Worm (Caenorhabditis elegans) whole organism, L1 larva: ENCODE data around the gene cest-9.1.

Source experiments
- C16A3.4 ChIP-seq: fragments of 150-350 bp; optimal IDR thresholded peaks from 2 replicates; lab custom pipeline; 2014; ENCODE audit warnings: missing biosample characterization, missing genetic modification characterization
- F16B12.6 ChIP-seq: fragments of 150-350 bp; optimal IDR thresholded peaks from 2 replicates; lab custom pipeline; 2014; ENCODE audit warnings: missing biosample characterization, missing genetic modification characterization
- aha-1 ChIP-seq: fragments of 150-350 bp; optimal IDR thresholded peaks from 2 replicates; lab custom pipeline; 2014; ENCODE audit warnings: missing biosample characterization, missing genetic modification characterization
- blmp-1 ChIP-seq: fragments of 150-350 bp; optimal IDR thresholded peaks from 2 replicates; lab custom pipeline; 2014; ENCODE audit warnings: missing biosample characterization, missing genetic modification characterization
- ceh-8 ChIP-seq: fragments of 200-800 bp; sonication (Bioruptor generic); optimal IDR thresholded peaks from 2 replicates; lab custom pipeline; 2018; ENCODE audit warnings: mild to moderate bottlenecking, missing genetic modification characterization, moderate library complexity, missing compliant biosample characterization
- ceh-88 ChIP-seq: fragments of 200-800 bp; sonication (Bioruptor generic); IDR thresholded peaks from 2 replicates; pipeline ENCODE4 v1.3.6; 2022; ENCODE audit warnings: missing genetic modification characterization, missing compliant biosample characterization
- ceh-90 ChIP-seq: sonication (generic microtip); optimal IDR thresholded peaks from 2 replicates; lab custom pipeline; 2016; ENCODE audit warnings: missing genetic modification characterization, missing compliant biosample characterization
- ces-1 ChIP-seq: fragments of 150-350 bp; optimal IDR thresholded peaks from 2 replicates; lab custom pipeline; 2014; ENCODE audit warnings: missing biosample characterization, missing genetic modification reagents, missing genetic modification characterization
- dpl-1 ChIP-seq, 3 experiments: fragments of 150-350 bp in 2 of 3; sonication (generic microtip) in 1 of 3; optimal IDR thresholded peaks; 2 replicates each; lab custom pipeline; 2014 to 2017; ENCODE audit warnings: missing biosample characterization in 3 of 3, missing genetic modification characterization in 3 of 3, missing genetic modification reagents in 3 of 3
- dsc-1 ChIP-seq: sonication (generic microtip); optimal IDR thresholded peaks from 2 replicates; lab custom pipeline; 2016; ENCODE audit warnings: mild to moderate bottlenecking, missing genetic modification characterization, missing compliant biosample characterization
- efl-1 ChIP-seq, 4 experiments: fragments of 150-350 bp; optimal IDR thresholded peaks in 3 of 4; peaks in 1 of 4; 1 replicate in 1 of 4; 2 replicates in 3 of 4; lab custom pipeline; 2014; ENCODE audit warnings: missing biosample characterization in 2 of 4, missing genetic modification characterization in 2 of 4, missing genetic modification reagents in 2 of 4
- efl-3 ChIP-seq: fragments of 200-800 bp; sonication (Bioruptor generic); optimal IDR thresholded peaks from 2 replicates; lab custom pipeline; 2018; ENCODE audit warnings: mild to moderate bottlenecking, missing genetic modification characterization, missing compliant biosample characterization
- egl-27 ChIP-seq, 2 experiments: fragments of 150-350 bp in 1 of 2; sonication (generic microtip); optimal IDR thresholded peaks; 3 replicates each; lab custom pipeline; 2017 to 2018; ENCODE audit warnings: missing biosample characterization in 2 of 2, missing genetic modification characterization in 2 of 2, missing genetic modification reagents in 2 of 2
- elt-2 ChIP-seq: sonication (generic microtip); optimal IDR thresholded peaks from 2 replicates; lab custom pipeline; 2016; ENCODE audit warnings: missing genetic modification characterization, mild to moderate bottlenecking, inconsistent platforms, missing compliant biosample characterization, missing genetic modification reagents
- fkh-10 ChIP-seq: sonication (generic microtip); optimal IDR thresholded peaks from 2 replicates; lab custom pipeline; 2017; ENCODE audit warnings: missing biosample characterization, missing genetic modification reagents, missing genetic modification characterization
- fkh-4 ChIP-seq: sonication (generic microtip); optimal IDR thresholded peaks from 2 replicates; lab custom pipeline; 2016; ENCODE audit warnings: missing compliant biosample characterization, missing genetic modification characterization, borderline replicate concordance
- hlh-4 ChIP-seq: sonication (generic microtip); optimal IDR thresholded peaks from 2 replicates; lab custom pipeline; 2016; ENCODE audit warnings: mild to moderate bottlenecking, missing genetic modification characterization, missing compliant biosample characterization
- hpl-2 ChIP-seq: fragments of 150-350 bp; optimal IDR thresholded peaks from 2 replicates; lab custom pipeline; 2014; ENCODE audit warnings: missing biosample characterization, missing genetic modification reagents, missing genetic modification characterization
- isw-1 ChIP-seq: fragments of 200-800 bp; sonication (Bioruptor generic); IDR thresholded peaks from 2 replicates; pipeline ENCODE4 v1.3.6; 2022; ENCODE audit warnings: missing genetic modification characterization, missing compliant biosample characterization
- jun-1 ChIP-seq: fragments of 150-350 bp; optimal IDR thresholded peaks from 2 replicates; lab custom pipeline; 2014; ENCODE audit warnings: missing biosample characterization, missing genetic modification reagents, missing genetic modification characterization
- lin-13 ChIP-seq: fragments of 150-350 bp; optimal IDR thresholded peaks from 2 replicates; lab custom pipeline; 2014; ENCODE audit warnings: missing biosample characterization, missing genetic modification reagents, missing genetic modification characterization
- lin-14 ChIP-seq: fragments of 200-800 bp; sonication (Bioruptor generic); optimal IDR thresholded peaks from 2 replicates; lab custom pipeline; 2018; ENCODE audit warnings: mild to moderate bottlenecking, missing genetic modification characterization, moderate library complexity, missing compliant biosample characterization
- lin-15B ChIP-seq: fragments of 150-350 bp; sonication (generic microtip); optimal IDR thresholded peaks from 3 replicates; lab custom pipeline; 2014; ENCODE audit warnings: missing biosample characterization, missing genetic modification characterization
- lin-39 ChIP-seq: fragments of 150-350 bp; optimal IDR thresholded peaks from 2 replicates; lab custom pipeline; 2014; ENCODE audit warnings: missing biosample characterization, missing genetic modification reagents, missing genetic modification characterization
- lir-3 ChIP-seq: sonication (generic microtip); optimal IDR thresholded peaks from 2 replicates; lab custom pipeline; 2016; ENCODE audit warnings: mild to moderate bottlenecking, missing genetic modification characterization, moderate library complexity, missing compliant biosample characterization; ENCODE audit not compliant: poor library complexity
- lsy-2 ChIP-seq, 2 experiments: fragments of 150-350 bp; optimal IDR thresholded peaks; 2 replicates each; lab custom pipeline; 2014; ENCODE audit warnings: missing biosample characterization in 2 of 2, missing genetic modification characterization in 2 of 2
- mdl-1 ChIP-seq, 2 experiments: fragments of 150-350 bp; optimal IDR thresholded peaks; 2 replicates each; lab custom pipeline; 2014 to 2017; ENCODE audit warnings: missing biosample characterization in 2 of 2, missing genetic modification characterization in 2 of 2, inconsistent platforms in 1 of 2
- mef-2 ChIP-seq: fragments of 150-350 bp; optimal IDR thresholded peaks from 2 replicates; lab custom pipeline; 2014; ENCODE audit warnings: missing biosample characterization, missing genetic modification characterization
- mep-1 ChIP-seq: fragments of 150-350 bp; optimal IDR thresholded peaks from 2 replicates; lab custom pipeline; 2014; ENCODE audit warnings: missing biosample characterization, missing genetic modification characterization
- nhr-12 ChIP-seq: sonication (generic microtip); optimal IDR thresholded peaks from 2 replicates; lab custom pipeline; 2017; ENCODE audit warnings: missing biosample characterization, missing genetic modification characterization
- nhr-20 ChIP-seq: sonication (generic microtip); optimal IDR thresholded peaks from 2 replicates; lab custom pipeline; 2016; ENCODE audit warnings: mild to moderate bottlenecking, missing genetic modification characterization, missing compliant biosample characterization
- nhr-71 ChIP-seq: sonication (generic microtip); optimal IDR thresholded peaks from 2 replicates; lab custom pipeline; 2016; ENCODE audit warnings: mild to moderate bottlenecking, missing genetic modification characterization, moderate library complexity, missing compliant biosample characterization
- nhr-77 ChIP-seq: fragments of 150-350 bp; optimal IDR thresholded peaks from 2 replicates; lab custom pipeline; 2014; ENCODE audit warnings: missing biosample characterization, missing genetic modification characterization
- nhr-84 ChIP-seq: sonication (generic microtip); optimal IDR thresholded peaks from 2 replicates; lab custom pipeline; 2017; ENCODE audit warnings: missing biosample characterization, missing genetic modification characterization
- nhr-85 ChIP-seq: sonication (generic microtip); peaks from one replicate; lab custom pipeline; 2016; ENCODE audit warnings: missing genetic modification characterization, inconsistent platforms, missing compliant biosample characterization
- pax-3 ChIP-seq: fragments of 200-800 bp; sonication (Bioruptor generic); optimal IDR thresholded peaks from 2 replicates; lab custom pipeline; 2018; ENCODE audit warnings: mild to moderate bottlenecking, missing genetic modification characterization, moderate library complexity, missing compliant biosample characterization
- pqm-1 ChIP-seq: sonication (generic microtip); optimal IDR thresholded peaks from 3 replicates; lab custom pipeline; 2017; ENCODE audit warnings: missing biosample characterization, missing genetic modification characterization
- rnt-1 ChIP-seq: sonication (generic microtip); optimal IDR thresholded peaks from 2 replicates; lab custom pipeline; 2016; ENCODE audit warnings: mild to moderate bottlenecking, missing genetic modification characterization, moderate library complexity, missing compliant biosample characterization
- skn-1 ChIP-seq: fragments of 150-350 bp; optimal IDR thresholded peaks from 2 replicates; lab custom pipeline; 2014; ENCODE audit warnings: missing biosample characterization, missing genetic modification characterization
- snpc-4 ChIP-seq: fragments of 150-350 bp; optimal IDR thresholded peaks from 2 replicates; lab custom pipeline; 2014; ENCODE audit warnings: missing biosample characterization, missing genetic modification characterization
- snu-23 ChIP-seq: sonication (generic microtip); optimal IDR thresholded peaks from 2 replicates; lab custom pipeline; 2016; ENCODE audit warnings: missing genetic modification characterization, missing compliant biosample characterization
- sup-37 ChIP-seq: fragments of 200-800 bp; sonication (Bioruptor generic); optimal IDR thresholded peaks from 2 replicates; lab custom pipeline; 2018; ENCODE audit warnings: mild to moderate bottlenecking, missing genetic modification characterization, missing compliant biosample characterization
- tlp-1 ChIP-seq: fragments of 150-350 bp; optimal IDR thresholded peaks from 2 replicates; lab custom pipeline; 2014; ENCODE audit warnings: missing biosample characterization, missing genetic modification characterization
- unc-30 ChIP-seq: sonication (generic microtip); optimal IDR thresholded peaks from 2 replicates; lab custom pipeline; 2017; ENCODE audit warnings: missing biosample characterization, missing genetic modification characterization
- unc-62 ChIP-seq: fragments of 150-350 bp; optimal IDR thresholded peaks from 2 replicates; lab custom pipeline; 2014; ENCODE audit warnings: missing biosample characterization, missing genetic modification reagents, missing genetic modification characterization
- unc-98 ChIP-seq: fragments of 200-800 bp; sonication (Bioruptor generic); IDR thresholded peaks from 2 replicates; pipeline ENCODE4 v1.3.6; 2022; ENCODE audit warnings: missing genetic modification characterization, missing compliant biosample characterization
- zip-4 ChIP-seq: fragments of 200-800 bp; sonication (Bioruptor generic); optimal IDR thresholded peaks from 2 replicates; lab custom pipeline; 2018; ENCODE audit warnings: mild to moderate bottlenecking, missing genetic modification characterization, moderate library complexity, missing compliant biosample characterization
- ztf-11 ChIP-seq, 2 experiments: sonication (generic microtip); optimal IDR thresholded peaks; 2 replicates each; lab custom pipeline; 2016 to 2017; ENCODE audit warnings: missing genetic modification characterization in 2 of 2, missing biosample characterization in 1 of 2, missing compliant biosample characterization in 1 of 2

cest-9.1 gene

ce11 chrX:12179090-12179488 lies 46.9 kb upstream of the cest-9.1 start (continued):
- no peak for TF ChIP-seq dsc-1 (tag; lab: Kevin White, UChicago)
- TF ChIP-seq elt-2 (tag; lab: Kevin White, UChicago) = no peak
- TF ChIP-seq hlh-4 = no peak
- TF ChIP-seq sup-37 = peak; percentile 8
- peak; percentile 34 for TF ChIP-seq nhr-71
- no peak for TF ChIP-seq lin-13 (GFP tag; lab: Kevin White, UChicago)
- no peak for TF ChIP-seq unc-98
- TF ChIP-seq ces-1 (GFP tag; lab: Kevin White, UChicago) = no peak
- no peak for TF ChIP-seq rnt-1
- no peak for TF ChIP-seq ceh-90 (tag; lab: Kevin White, UChicago)
- TF ChIP-seq ceh-88 (GFP tag; lab: Robert Waterston, UW) = 0 out of 2 replicates have a peak, but pooled peaks have one; percentile 31
- TF ChIP-seq ztf-11 (tag; optimal IDR thresholded peaks at IDR 0.05; lab: Kevin White, UChicago) = no peak
- TF ChIP-seq fkh-4 = no peak
- peak; percentile 20 for TF ChIP-seq snu-23 (GFP tag; lab: Kevin White, UChicago)
- TF ChIP-seq zip-4 (GFP tag; lab: Kevin White, UChicago) = no peak
- TF ChIP-seq snpc-4 (tag; lab: Kevin White, UChicago) = no peak
- TF ChIP-seq C16A3.4 (tag; lab: Kevin White, UChicago) = no peak
- no peak for TF ChIP-seq lin-15B
- TF ChIP-seq efl-1 (optimal IDR thresholded peaks at IDR 0.05; lab: Kevin White, UChicago) = no peak
- peak in 1 of 2 experiments; percentile 35 for TF ChIP-seq efl-1 (GFP tag; optimal IDR thresholded peaks at IDR 0.05 in 1 of 2; lab: Kevin White, UChicago)
- no peak for TF ChIP-seq unc-30 (tag; lab: Kevin White, UChicago)
- peak in 1 of 2 experiments; percentile 26 for TF ChIP-seq egl-27 (tag; optimal IDR thresholded peaks at IDR 0.05; lab: Kevin White, UChicago)
- peak in 1 of 2 experiments; percentile 18 for TF ChIP-seq mdl-1 (tag; optimal IDR thresholded peaks at IDR 0.05; lab: Kevin White, UChicago)

ce11 chrX:12179817-12180384 lies 46.1 kb upstream of the cest-9.1 start:
- no peak for TF ChIP-seq snpc-4 (tag; lab: Kevin White, UChicago)
- peak; percentile 4 for TF ChIP-seq blmp-1 (tag; lab: Kevin White, UChicago)
- TF ChIP-seq efl-1 (optimal IDR thresholded peaks at IDR 0.05; lab: Kevin White, UChicago) = no peak
- peak in 1 of 2 experiments; percentile 56 for TF ChIP-seq efl-1 (GFP tag; optimal IDR thresholded peaks at IDR 0.05 in 1 of 2; lab: Kevin White, UChicago)
- TF ChIP-seq ceh-8 (GFP tag; lab: Kevin White, UChicago) = no peak

- no peak for TF ChIP-seq unc-62
- peak; percentile 53 for TF ChIP-seq snu-23 (GFP tag; lab: Kevin White, UChicago)
- no peak for TF ChIP-seq skn-1 (tag; lab: Kevin White, UChicago)
- TF ChIP-seq fkh-10 (GFP tag; lab: Kevin White, UChicago) = no peak
- TF ChIP-seq lin-15B = no peak
- TF ChIP-seq F16B12.6 (tag; lab: Kevin White, UChicago) = no peak
- peak; percentile 63 for TF ChIP-seq mep-1 (tag; lab: Kevin White, UChicago)
- no peak for TF ChIP-seq hpl-2 (GFP tag; lab: Kevin White, UChicago)
- no peak for TF ChIP-seq dpl-1 (GFP tag; optimal IDR thresholded peaks at IDR 0.05; lab: Kevin White, UChicago)
- no peak for TF ChIP-seq nhr-77 (tag; lab: Kevin White, UChicago)
- TF ChIP-seq ztf-11 (tag; optimal IDR thresholded peaks at IDR 0.05; lab: Kevin White, UChicago) = no peak
- peak; percentile 83 for TF ChIP-seq lin-14 (GFP tag; lab: Kevin White, UChicago)
- no peak for TF ChIP-seq lin-39 (tag; lab: Kevin White, UChicago)
- TF ChIP-seq nhr-20 (tag; lab: Kevin White, UChicago) = peak; percentile 80
- TF ChIP-seq C16A3.4 (tag; lab: Kevin White, UChicago) = no peak
- TF ChIP-seq isw-1 (GFP tag; lab: Robert Waterston, UW) = no peak
- peak; percentile 96 for TF ChIP-seq nhr-85 (tag; lab: Kevin White, UChicago)
- TF ChIP-seq tlp-1 = no peak
- TF ChIP-seq efl-3 = no peak
- TF ChIP-seq unc-30 (tag; lab: Kevin White, UChicago) = no peak
- TF ChIP-seq nhr-12 (tag; lab: Kevin White, UChicago) = no peak
- no peak for TF ChIP-seq aha-1 (tag; lab: Kevin White, UChicago)
- no peak for TF ChIP-seq mef-2
- no peak for TF ChIP-seq nhr-84 (tag; lab: Kevin White, UChicago)
- TF ChIP-seq pqm-1 (tag; lab: Kevin White, UChicago) = no peak
- no peak for TF ChIP-seq hlh-4
- TF ChIP-seq jun-1 (tag; lab: Kevin White, UChicago) = no peak
- no peak for TF ChIP-seq pax-3 (tag; lab: Kevin White, UChicago)
- TF ChIP-seq lsy-2 (tag; optimal IDR thresholded peaks at IDR 0.05; lab: Kevin White, UChicago) = peak in 1 of 2 experiments; percentile 52
- TF ChIP-seq lir-3 (tag; lab: Kevin White, UChicago) = no peak
- no peak for TF ChIP-seq ceh-88 (GFP tag; lab: Robert Waterston, UW)
Measured at ce11 chrX:12180681-12181080, 45.3 kb upstream of the cest-9.1 start.
